Worm (Caenorhabditis elegans): ENCODE results near the gene C07G3.15.

C07G3.15 gene

DNA sequence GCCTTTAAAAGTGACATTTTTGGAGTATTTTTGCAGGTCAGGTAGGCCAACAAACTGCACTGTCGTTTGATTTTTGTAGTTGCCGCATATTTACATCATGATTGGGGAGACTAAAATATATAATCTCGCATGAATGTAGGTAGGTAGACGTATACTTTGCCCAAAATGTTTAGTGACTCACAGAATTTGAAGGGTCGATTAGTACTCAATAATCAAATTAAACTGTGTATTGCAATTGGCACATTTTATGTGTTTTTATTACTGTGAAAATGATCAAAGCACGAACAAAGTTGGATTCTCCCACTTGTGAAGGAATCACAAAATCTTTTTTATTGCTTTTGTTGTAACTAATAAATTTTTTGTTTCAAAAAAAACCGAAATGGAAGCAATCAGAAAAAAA lies at the start of gene C07G3.15:
Gene C07G3.15 (minus strand): TSS at position 101 of the 400 bp plus-strand sequence.
- TF ChIP-seq tab-1 (GFP tag; IDR thresholded peaks at IDR 0.05) (no peak), cog-1 (tag; optimal IDR thresholded peaks at IDR 0.05) (no peak), klf-2 (GFP tag; conservative IDR thresholded peaks at IDR 0.05) (no peak), med-1 (GFP tag; optimal IDR thresholded peaks at IDR 0.05; ENCODE audit: insufficient read depth) (no peak), ztf-23 (GFP tag; IDR thresholded peaks at IDR 0.05) (no peak), T22C8.4 (GFP tag; IDR thresholded peaks at IDR 0.05) (no peak), flt-1 (GFP tag; IDR thresholded peaks at IDR 0.05) (no peak), ztf-29 (GFP tag; IDR thresholded peaks at IDR 0.05) (no peak), ref-1 (GFP tag; conservative IDR thresholded peaks at IDR 0.05) (no peak)

ce11 chrV:3546517-3546916 lies 49.7 kb upstream of the C07G3.15 start, which contains the start of gene srbc-68:
Gene srbc-68, minus strand, starts transcription at chrV:3546617.
- no peak for TF ChIP-seq T22C8.4 (GFP tag; IDR thresholded peaks at IDR 0.05)
- no peak for TF ChIP-seq ztf-23 (GFP tag; IDR thresholded peaks at IDR 0.05)
- TF ChIP-seq cog-1 (tag; optimal IDR thresholded peaks at IDR 0.05): no peak
- TF ChIP-seq tab-1 (GFP tag; IDR thresholded peaks at IDR 0.05): no peak
- no peak for TF ChIP-seq klf-2 (GFP tag; conservative IDR thresholded peaks at IDR 0.05)
- no peak for TF ChIP-seq med-1 (GFP tag; optimal IDR thresholded peaks at IDR 0.05; ENCODE audit: insufficient read depth)
- TF ChIP-seq flt-1 (GFP tag; IDR thresholded peaks at IDR 0.05): no peak
- no peak for TF ChIP-seq ref-1 (GFP tag; conservative IDR thresholded peaks at IDR 0.05)
- no peak for TF ChIP-seq ztf-29 (GFP tag; IDR thresholded peaks at IDR 0.05)

- TF ChIP-seq ztf-23 (GFP tag; IDR thresholded peaks at IDR 0.05): no peak
- TF ChIP-seq T22C8.4 (GFP tag; IDR thresholded peaks at IDR 0.05): no peak
- TF ChIP-seq klf-2 (GFP tag; conservative IDR thresholded peaks at IDR 0.05): no peak
- TF ChIP-seq ztf-29 (GFP tag; IDR thresholded peaks at IDR 0.05): no peak
- TF ChIP-seq cog-1 (tag; optimal IDR thresholded peaks at IDR 0.05): no peak
- TF ChIP-seq med-1 (GFP tag; optimal IDR thresholded peaks at IDR 0.05; ENCODE audit: insufficient read depth): no peak
- TF ChIP-seq tab-1 (GFP tag; IDR thresholded peaks at IDR 0.05): no peak
These were observed 46.6 kb upstream of the C07G3.15 start, which contains the start of gene nhr-222 for ce11 chrV:3543344-3543743. Gene nhr-222, minus strand, starts transcription at chrV:3543444.

ce11 chrV:3541117-3541516 lies 44.3 kb upstream of the C07G3.15 start, which contains the start of gene srbc-67:
Gene srbc-67, minus strand, starts transcription at chrV:3541217.
- no peak for TF ChIP-seq ztf-29 (GFP tag; IDR thresholded peaks at IDR 0.05)
- TF ChIP-seq klf-2 (GFP tag; conservative IDR thresholded peaks at IDR 0.05): no peak
- no peak for TF ChIP-seq tab-1 (GFP tag; IDR thresholded peaks at IDR 0.05)
- TF ChIP-seq flt-1 (GFP tag; IDR thresholded peaks at IDR 0.05): no peak
- no peak for TF ChIP-seq cog-1 (tag; optimal IDR thresholded peaks at IDR 0.05)

- TF ChIP-seq med-1 (GFP tag; optimal IDR thresholded peaks at IDR 0.05; ENCODE audit: insufficient read depth) (no peak), tab-1 (GFP tag; IDR thresholded peaks at IDR 0.05) (no peak), cog-1 (tag; optimal IDR thresholded peaks at IDR 0.05) (no peak), ref-1 (GFP tag; conservative IDR thresholded peaks at IDR 0.05) (no peak), ztf-29 (GFP tag; IDR thresholded peaks at IDR 0.05) (no peak), T22C8.4 (GFP tag; IDR thresholded peaks at IDR 0.05) (no peak), klf-2 (GFP tag; conservative IDR thresholded peaks at IDR 0.05) (no peak), ztf-23 (GFP tag; IDR thresholded peaks at IDR 0.05) (no peak), flt-1 (GFP tag; IDR thresholded peaks at IDR 0.05) (no peak)
These were observed 41.5 kb upstream of the C07G3.15 start, which contains the start of gene nhr-93 for ce11 chrV:3538307-3538706. Gene nhr-93, minus strand, starts transcription at chrV:3538407.

DNA sequence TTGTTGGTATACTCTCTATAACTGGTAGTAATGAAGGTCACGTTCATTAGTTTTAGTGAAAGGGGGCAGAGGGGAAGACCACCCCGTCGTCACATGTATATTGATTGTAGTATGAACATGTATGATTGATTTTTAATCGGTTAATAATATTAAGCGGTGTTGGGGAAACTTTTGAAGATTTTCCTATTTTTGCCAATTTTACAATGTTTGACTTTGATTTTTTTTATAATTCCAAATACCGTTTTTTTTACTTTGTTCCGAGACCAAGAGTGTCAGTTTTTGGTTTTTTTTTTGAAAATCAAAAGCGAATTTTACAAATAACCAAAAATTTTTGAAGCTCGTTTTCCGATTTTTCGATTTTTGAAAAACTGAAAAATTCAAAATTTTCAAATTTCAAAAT lies 38.5 kb upstream of the C07G3.15 start, which contains the start of gene nhr-221:
Gene nhr-221 (minus strand): TSS at position 101 of the 400 bp plus-strand sequence.
- TF ChIP-seq klf-2 (GFP tag; conservative IDR thresholded peaks at IDR 0.05) (no peak), cog-1 (tag; optimal IDR thresholded peaks at IDR 0.05) (no peak), T22C8.4 (GFP tag; IDR thresholded peaks at IDR 0.05) (no peak), ztf-23 (GFP tag; IDR thresholded peaks at IDR 0.05) (no peak), ztf-29 (GFP tag; IDR thresholded peaks at IDR 0.05) (no peak), flt-1 (GFP tag; IDR thresholded peaks at IDR 0.05) (no peak), ref-1 (GFP tag; conservative IDR thresholded peaks at IDR 0.05) (no peak), med-1 (GFP tag; optimal IDR thresholded peaks at IDR 0.05; ENCODE audit: insufficient read depth) (no peak), tab-1 (GFP tag; IDR thresholded peaks at IDR 0.05) (no peak)

DNA sequence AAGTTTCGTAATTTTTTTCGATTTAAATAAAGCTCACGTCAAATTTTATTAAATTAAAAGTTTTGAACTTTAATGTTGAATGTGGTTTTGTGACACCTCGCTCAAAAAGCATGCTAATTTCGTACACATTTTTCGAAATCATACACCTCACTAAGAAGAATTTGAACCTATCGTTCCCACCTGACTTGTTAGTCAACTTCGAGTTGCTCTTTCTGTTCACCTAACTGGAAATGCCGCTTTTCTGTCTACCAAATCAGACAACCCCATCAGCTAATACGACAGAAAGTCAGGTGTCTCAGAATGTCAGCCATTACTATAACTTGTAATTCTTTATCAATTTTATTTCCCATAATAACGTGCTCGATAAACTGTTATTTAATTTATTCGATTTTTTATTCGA lies 33.6 kb upstream of the C07G3.15 start, which contains the start of gene srbc-66:
Gene srbc-66 (plus strand): TSS at position 301 of the 400 bp plus-strand sequence.
- TF ChIP-seq ztf-23 (GFP tag; IDR thresholded peaks at IDR 0.05) (no peak), ref-1 (GFP tag; conservative IDR thresholded peaks at IDR 0.05) (no peak), flt-1 (GFP tag; IDR thresholded peaks at IDR 0.05) (no peak), med-1 (GFP tag; optimal IDR thresholded peaks at IDR 0.05; ENCODE audit: insufficient read depth) (no peak), ztf-29 (GFP tag; IDR thresholded peaks at IDR 0.05) (no peak), klf-2 (GFP tag; conservative IDR thresholded peaks at IDR 0.05) (no peak), tab-1 (GFP tag; IDR thresholded peaks at IDR 0.05) (no peak), T22C8.4 (GFP tag; IDR thresholded peaks at IDR 0.05) (no peak), cog-1 (tag; optimal IDR thresholded peaks at IDR 0.05) (no peak)

- no peak for TF ChIP-seq klf-2 (GFP tag; conservative IDR thresholded peaks at IDR 0.05)
- TF ChIP-seq ztf-23 (GFP tag; IDR thresholded peaks at IDR 0.05): no peak
These were observed 30.1 kb upstream of the C07G3.15 start, which contains the start of gene str-260 for ce11 chrV:3526882-3527281. Gene str-260, plus strand, starts transcription at chrV:3527182.

ce11 chrV:3524970-3525369 lies 28.2 kb upstream of the C07G3.15 start, which contains the start of gene T24A6.7:
Gene T24A6.7, plus strand, starts transcription at chrV:3525270.
- TF ChIP-seq cog-1 (tag; optimal IDR thresholded peaks at IDR 0.05) (no peak), ztf-23 (GFP tag; IDR thresholded peaks at IDR 0.05) (no peak), flt-1 (GFP tag; IDR thresholded peaks at IDR 0.05) (no peak), klf-2 (GFP tag; conservative IDR thresholded peaks at IDR 0.05) (no peak), ztf-29 (GFP tag; IDR thresholded peaks at IDR 0.05) (no peak), med-1 (GFP tag; optimal IDR thresholded peaks at IDR 0.05; ENCODE audit: insufficient read depth) (no peak), ref-1 (GFP tag; conservative IDR thresholded peaks at IDR 0.05) (no peak), tab-1 (GFP tag; IDR thresholded peaks at IDR 0.05) (no peak), T22C8.4 (GFP tag; IDR thresholded peaks at IDR 0.05) (no peak)

ce11 chrV:3523262-3523661 lies 26.5 kb upstream of the C07G3.15 start, which contains the start of gene irg-1:
Gene irg-1, plus strand, starts transcription at chrV:3523587.
- TF ChIP-seq T22C8.4 (GFP tag; IDR thresholded peaks at IDR 0.05) (no peak), ref-1 (GFP tag; conservative IDR thresholded peaks at IDR 0.05) (no peak), med-1 (GFP tag; optimal IDR thresholded peaks at IDR 0.05; ENCODE audit: insufficient read depth) (no peak), ztf-23 (GFP tag; IDR thresholded peaks at IDR 0.05) (no peak), ztf-29 (GFP tag; IDR thresholded peaks at IDR 0.05) (no peak), flt-1 (GFP tag; IDR thresholded peaks at IDR 0.05) (no peak), cog-1 (tag; optimal IDR thresholded peaks at IDR 0.05) (no peak)
